Fruit fly (Drosophila melanogaster) whole organism: ENCODE data around the gene Ugt37E1.

Experiments
- CG8478 ChIP-seq: fragments of >200 bp; optimal IDR thresholded peaks from 2 replicates; lab custom pipeline; 2018; ENCODE audit warnings: inconsistent platforms
- Dll ChIP-seq: fragments of >200 bp; optimal IDR thresholded peaks from 2 replicates; lab custom pipeline; 2017
- EcR ChIP-seq, 2 experiments: fragments of >200 bp; optimal IDR thresholded peaks; 2 replicates each; lab custom pipeline; 2017; ENCODE audit warnings: missing biosample characterization in 2 of 2, missing genetic modification characterization in 2 of 2, missing genetic modification reagents in 2 of 2
- pan ChIP-seq: fragments of >200 bp; optimal IDR thresholded peaks from 2 replicates; lab custom pipeline; 2017
- psq ChIP-seq: fragments of >200 bp; optimal IDR thresholded peaks from 2 replicates; lab custom pipeline; 2017
- usp ChIP-seq: fragments of >200 bp; optimal IDR thresholded peaks from 2 replicates; lab custom pipeline; 2017; ENCODE audit warnings: missing biosample characterization, missing genetic modification characterization, mixed read lengths

dm6 chr2L:16787548-16787947 is 8.8 kb upstream of the Ugt37E1 start:
- TF ChIP-seq Dll (lab: Kevin White, UChicago), result no peak
- no peak for TF ChIP-seq usp (GFP tag; lab: Kevin White, UChicago)
- TF ChIP-seq CG8478 (lab: Kevin White, UChicago), result no peak
- no peak for TF ChIP-seq psq (lab: Kevin White, UChicago)
- TF ChIP-seq pan, result no peak
- TF ChIP-seq EcR (GFP tag; optimal IDR thresholded peaks at IDR 0.05; lab: Kevin White, UChicago), result no peak
